Worm (Caenorhabditis elegans): ENCODE data around the gene F01D5.8.

F01D5.8 gene

DNA sequence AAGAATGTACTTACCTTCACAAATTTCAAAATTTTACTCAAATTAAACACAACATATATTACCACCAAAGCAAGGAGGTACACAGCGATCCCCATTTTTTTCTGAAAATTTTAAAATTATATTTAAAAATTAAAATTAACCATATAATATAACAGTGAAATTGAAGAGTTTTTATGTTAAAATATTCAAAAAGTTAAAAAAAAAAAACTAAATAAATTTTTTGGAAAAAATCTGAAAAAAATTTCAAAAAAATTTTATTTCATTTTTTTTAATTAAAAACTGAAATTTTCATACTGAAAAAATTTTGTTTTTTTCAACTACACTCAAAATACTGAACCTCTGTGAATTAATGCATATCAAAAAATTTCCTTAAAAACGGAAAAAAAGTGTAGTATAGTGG is 6.4 kb downstream of the F01D5.8 start, which contains the start of gene cyp-37A1:
Gene cyp-37A1 (minus strand): TSS at position 101 of the 400 bp plus-strand sequence.
- TF ChIP-seq ets-5 (GFP tag; IDR thresholded peaks at IDR 0.05) (no peak), sup-37 (GFP tag; optimal IDR thresholded peaks at IDR 0.05) (no peak), ztf-11 (tag; optimal IDR thresholded peaks at IDR 0.05) (no peak), sox-4 (tag; optimal IDR thresholded peaks at IDR 0.05) (no peak)

DNA sequence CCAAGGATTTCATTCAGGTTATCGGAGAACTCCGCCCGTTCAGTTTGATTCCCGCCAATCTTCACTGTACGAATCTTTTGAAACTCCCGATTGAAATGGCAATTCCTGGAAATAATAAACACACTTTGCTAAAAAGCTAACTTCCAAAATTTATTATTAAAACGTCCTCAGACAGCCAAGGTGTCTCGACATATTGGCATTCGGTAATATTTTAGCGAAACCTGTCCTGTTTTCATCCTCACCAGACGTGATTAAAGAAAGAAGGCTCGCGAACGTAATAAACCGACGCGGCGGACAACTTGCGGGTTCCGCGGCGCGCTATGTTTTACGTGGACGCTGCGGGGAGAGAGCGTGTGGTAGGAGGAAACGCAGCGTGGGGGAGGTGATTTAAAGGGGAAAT is 7.7 kb downstream of the F01D5.8 start:
- peak; percentile 97 for TF ChIP-seq ama-1 (optimal IDR thresholded peaks at IDR 0.05)
- TF ChIP-seq pag-3 (tag; optimal IDR thresholded peaks at IDR 0.05; ENCODE audit: borderline replicate concordance, insufficient read depth) = peak; percentile 54
- no peak for TF ChIP-seq fkh-4 (tag; optimal IDR thresholded peaks at IDR 0.05; ENCODE audit: borderline replicate concordance)
- TF ChIP-seq blmp-1 (tag; optimal IDR thresholded peaks at IDR 0.05) = no peak
- peak; percentile 84 for TF ChIP-seq dsc-1 (tag; optimal IDR thresholded peaks at IDR 0.05)
- TF ChIP-seq pax-3 (tag; optimal IDR thresholded peaks at IDR 0.05) = peak; percentile 67
- TF ChIP-seq elt-2 (tag; optimal IDR thresholded peaks at IDR 0.05) = peak; percentile 94
- peak; percentile 54 for TF ChIP-seq hpl-2 (GFP tag; optimal IDR thresholded peaks at IDR 0.05)
- peak; percentile 92 for TF ChIP-seq nhr-19 (GFP tag; conservative IDR thresholded peaks at IDR 0.05)
- TF ChIP-seq isw-1 (GFP tag; IDR thresholded peaks at IDR 0.05) = peak; percentile 49
- no peak for TF ChIP-seq efl-3 (GFP tag; optimal IDR thresholded peaks at IDR 0.05)
- no peak for TF ChIP-seq aha-1 (tag; optimal IDR thresholded peaks at IDR 0.05)
- TF ChIP-seq zip-4 (GFP tag; optimal IDR thresholded peaks at IDR 0.05) = peak; percentile 81
- TF ChIP-seq sox-4 (tag; optimal IDR thresholded peaks at IDR 0.05) = peak; percentile 77
- TF ChIP-seq unc-62 (GFP tag; optimal IDR thresholded peaks at IDR 0.05) = no peak
- TF ChIP-seq lsy-2 (tag; optimal IDR thresholded peaks at IDR 0.05) = peak; percentile 31 to 80
- TF ChIP-seq ceh-8 (GFP tag; optimal IDR thresholded peaks at IDR 0.05) = peak; percentile 79
- TF ChIP-seq C16A3.4 (tag; optimal IDR thresholded peaks at IDR 0.05) = no peak
- TF ChIP-seq lin-39 (tag; optimal IDR thresholded peaks at IDR 0.05) = peak; percentile 81
- peak; percentile 92 for TF ChIP-seq swsn-7 (tag; optimal IDR thresholded peaks at IDR 0.05)
- TF ChIP-seq mep-1 (tag; optimal IDR thresholded peaks at IDR 0.05) = peak; percentile 79
- TF ChIP-seq lin-15B (tag; optimal IDR thresholded peaks at IDR 0.05) = no peak
- peak; percentile 71 for TF ChIP-seq jun-1 (tag; optimal IDR thresholded peaks at IDR 0.05)
- TF ChIP-seq aly-2 (tag; optimal IDR thresholded peaks at IDR 0.05) = peak; percentile 82
- TF ChIP-seq nhr-47 (tag; optimal IDR thresholded peaks at IDR 0.05) = peak; percentile 93
- no peak for TF ChIP-seq nhr-84 (tag; optimal IDR thresholded peaks at IDR 0.05)
- peak; percentile 44 for TF ChIP-seq fos-1 (tag; optimal IDR thresholded peaks at IDR 0.05)
- TF ChIP-seq lin-13 (GFP tag; optimal IDR thresholded peaks at IDR 0.05) = peak; percentile 30
- peak; percentile 61 for TF ChIP-seq ceh-88 (GFP tag; IDR thresholded peaks at IDR 0.05)
- TF ChIP-seq egl-27 (tag; optimal IDR thresholded peaks at IDR 0.05) = no peak
- peak; percentile 84 for TF ChIP-seq xbp-1 (tag; optimal IDR thresholded peaks at IDR 0.05)
- TF ChIP-seq nhr-12 (tag; optimal IDR thresholded peaks at IDR 0.05) = no peak
- TF ChIP-seq sup-37 (GFP tag; optimal IDR thresholded peaks at IDR 0.05) = peak; percentile 85
- no peak for TF ChIP-seq Y116A8C.19 (tag; optimal IDR thresholded peaks at IDR 0.05; ENCODE audit: borderline replicate concordance)
- peak; percentile 80 for TF ChIP-seq tbx-2 (tag; optimal IDR thresholded peaks at IDR 0.05)
- TF ChIP-seq ets-5 (GFP tag; IDR thresholded peaks at IDR 0.05) = no peak
- TF ChIP-seq snu-23 (GFP tag; optimal IDR thresholded peaks at IDR 0.05) = peak; percentile 91
- TF ChIP-seq unc-98 (GFP tag; IDR thresholded peaks at IDR 0.05) = no peak
- TF ChIP-seq grh-1 (GFP tag; IDR thresholded peaks at IDR 0.05) = peak; percentile 89
- peak in 1 of 2 experiments; percentile 65 for TF ChIP-seq ztf-11 (tag; optimal IDR thresholded peaks at IDR 0.05)
- TF ChIP-seq pqm-1 (tag; optimal IDR thresholded peaks at IDR 0.05) = no peak
- TF ChIP-seq nhr-90 (tag; optimal IDR thresholded peaks at IDR 0.05; ENCODE audit: poor library complexity) = peak; percentile 98
- TF ChIP-seq irx-1 (tag; optimal IDR thresholded peaks at IDR 0.05) = peak; percentile 79
- peak; percentile 57 for TF ChIP-seq C04F5.9 (tag; optimal IDR thresholded peaks at IDR 0.05)
- no peak for TF ChIP-seq mef-2 (tag; optimal IDR thresholded peaks at IDR 0.05)
- TF ChIP-seq mab-9 (GFP tag; IDR thresholded peaks at IDR 0.05) = 0 out of 2 replicates have a peak, but pooled peaks have one; percentile 55
- peak; percentile 53 for TF ChIP-seq ztf-4 (tag; optimal IDR thresholded peaks at IDR 0.05)
- no peak for TF ChIP-seq ceh-63 (GFP tag; optimal IDR thresholded peaks at IDR 0.05)
- TF ChIP-seq nhr-20 (tag; optimal IDR thresholded peaks at IDR 0.05) = peak; percentile 91
- peak; percentile 53 to 80 for TF ChIP-seq efl-1 (optimal IDR thresholded peaks at IDR 0.05)
- TF ChIP-seq efl-1 (GFP tag; optimal IDR thresholded peaks at IDR 0.05 in 1 of 2) = peak; percentile 62 to 96
